Worm (Caenorhabditis elegans) whole organism, young adult: ENCODE results near the gene efk-1.

ENCODE experiments used
- B0019.2 ChIP-seq: fragments of 200-800 bp; sonication (Bioruptor generic); conservative IDR thresholded peaks from 2 replicates; pipeline ENCODE4 v1.3.6; 2022; ENCODE audit warnings: missing genetic modification reagents, missing genetic modification characterization, missing compliant biosample characterization
- B0336.3 ChIP-seq: fragments of 200-800 bp; sonication (Bioruptor generic); IDR thresholded peaks from 2 replicates; pipeline ENCODE4 v1.3.6; 2022; ENCODE audit warnings: missing genetic modification characterization, missing compliant biosample characterization
- C17E4.6 ChIP-seq: fragments of 200-800 bp; sonication (Bioruptor generic); IDR thresholded peaks from 2 replicates; pipeline ENCODE4 v1.3.6; 2022; ENCODE audit warnings: missing genetic modification reagents, missing genetic modification characterization, missing compliant biosample characterization
- D2030.7 ChIP-seq: fragments of 200-800 bp; sonication (Bioruptor generic); IDR thresholded peaks from 2 replicates; pipeline ENCODE4 v1.3.6; 2022; ENCODE audit warnings: missing genetic modification reagents, missing genetic modification characterization, missing compliant biosample characterization
- F22D6.2 ChIP-seq: sonication (generic microtip); optimal IDR thresholded peaks from 2 replicates; lab custom pipeline; 2016; ENCODE audit warnings: mild to moderate bottlenecking, missing genetic modification characterization, missing compliant biosample characterization
- F23B12.7 ChIP-seq: sonication (generic microtip); optimal IDR thresholded peaks from 2 replicates; lab custom pipeline; 2017; ENCODE audit warnings: missing genetic modification characterization, mild to moderate bottlenecking, missing compliant biosample characterization, antibody characterized with exemption, moderate library complexity; ENCODE audit not compliant: insufficient read depth
- F33H1.4 ChIP-seq: fragments of 200-800 bp; sonication (Bioruptor generic); IDR thresholded peaks from 2 replicates; pipeline ENCODE4 v1.3.6; 2022; ENCODE audit warnings: missing genetic modification reagents, missing genetic modification characterization, missing compliant biosample characterization
- F57A8.1 ChIP-seq: fragments of 200-800 bp; sonication (Bioruptor generic); optimal IDR thresholded peaks from 2 replicates; lab custom pipeline; 2018; ENCODE audit warnings: mild to moderate bottlenecking, missing genetic modification characterization, moderate library complexity, missing compliant biosample characterization
- K12H6.12 ChIP-seq: fragments of 200-800 bp; sonication (Bioruptor generic); optimal IDR thresholded peaks from 2 replicates; lab custom pipeline; 2018; ENCODE audit warnings: mild to moderate bottlenecking, missing genetic modification characterization, missing compliant biosample characterization
- Y53F4B.3 ChIP-seq: fragments of 200-800 bp; sonication (Bioruptor generic); IDR thresholded peaks from 2 replicates; pipeline ENCODE4 v1.3.6; 2022; ENCODE audit warnings: missing genetic modification reagents, missing genetic modification characterization, missing compliant biosample characterization
- ama-1 ChIP-seq, 3 experiments: fragments of 150-350 bp in 1 of 3; sonication (generic microtip) in 2 of 3; optimal IDR thresholded peaks; 2 replicates each; lab custom pipeline; 2014 to 2018; ENCODE audit warnings: missing biosample characterization in 2 of 3, missing genetic modification characterization in 2 of 3, missing genetic modification reagents in 2 of 3
- aptf-3 ChIP-seq: fragments of 200-800 bp; sonication (Bioruptor generic); IDR thresholded peaks from 2 replicates; pipeline ENCODE4 v1.3.6; 2022; ENCODE audit warnings: missing genetic modification characterization, missing compliant biosample characterization
- atf-7 ChIP-seq: sonication (generic microtip); optimal IDR thresholded peaks from 2 replicates; lab custom pipeline; 2017; ENCODE audit warnings: mild to moderate bottlenecking, missing genetic modification characterization, missing compliant biosample characterization
- athp-1 ChIP-seq: sonication (generic microtip); optimal IDR thresholded peaks from 2 replicates; lab custom pipeline; 2017; ENCODE audit warnings: mild to moderate bottlenecking, missing genetic modification characterization, missing compliant biosample characterization
- attf-3 ChIP-seq: fragments of 200-800 bp; sonication (Bioruptor generic); conservative IDR thresholded peaks from 2 replicates; pipeline ENCODE4 v1.3.6; 2022; ENCODE audit warnings: missing genetic modification reagents, missing genetic modification characterization, missing compliant biosample characterization
- ceh-100 ChIP-seq: fragments of 200-800 bp; sonication (Bioruptor generic); IDR thresholded peaks from 2 replicates; pipeline ENCODE4 v1.3.6; 2022; ENCODE audit warnings: missing genetic modification reagents, missing genetic modification characterization, missing compliant biosample characterization
- ceh-79 ChIP-seq: sonication (generic microtip); optimal IDR thresholded peaks from 2 replicates; lab custom pipeline; 2017; ENCODE audit warnings: mild to moderate bottlenecking, missing genetic modification characterization, missing compliant biosample characterization
- ceh-91 ChIP-seq: fragments of 200-800 bp; sonication (Bioruptor generic); IDR thresholded peaks from 2 replicates; pipeline ENCODE4 v1.3.6; 2022; ENCODE audit warnings: missing genetic modification reagents, missing genetic modification characterization, missing compliant biosample characterization
- die-1 ChIP-seq: sonication (generic microtip); optimal IDR thresholded peaks from 2 replicates; lab custom pipeline; 2016; ENCODE audit warnings: missing genotype, mild to moderate bottlenecking, missing genetic modification characterization, missing compliant biosample characterization
- efl-1 ChIP-seq: fragments of 150-350 bp; optimal IDR thresholded peaks from 2 replicates; lab custom pipeline; 2014; ENCODE audit warnings: missing biosample characterization, missing genetic modification reagents, missing genetic modification characterization
- egl-18 ChIP-seq: fragments of 200-800 bp; sonication (Bioruptor generic); IDR thresholded peaks from 2 replicates; pipeline ENCODE4 v1.3.6; 2022; ENCODE audit warnings: missing genetic modification reagents, missing genetic modification characterization, missing compliant biosample characterization
- egrh-3 ChIP-seq: fragments of 200-800 bp; sonication (Bioruptor generic); IDR thresholded peaks from 2 replicates; pipeline ENCODE4 v1.3.6; 2022; ENCODE audit warnings: missing genetic modification reagents, missing genetic modification characterization, missing compliant biosample characterization
- ets-4 ChIP-seq: fragments of 200-800 bp; sonication (Bioruptor generic); optimal IDR thresholded peaks from 2 replicates; lab custom pipeline; 2018; ENCODE audit warnings: mild to moderate bottlenecking, missing genetic modification characterization, missing compliant biosample characterization
- him-1 ChIP-seq: sonication (generic microtip); optimal IDR thresholded peaks from 2 replicates; lab custom pipeline; 2016; ENCODE audit warnings: missing genotype, missing genetic modification reagents, missing genetic modification characterization, missing compliant biosample characterization
- hlh-12 ChIP-seq: sonication (generic microtip); optimal IDR thresholded peaks from 2 replicates; lab custom pipeline; 2016; ENCODE audit warnings: missing genetic modification characterization, missing compliant biosample characterization
- hmg-20 ChIP-seq: fragments of 200-800 bp; sonication (Bioruptor generic); IDR thresholded peaks from 2 replicates; pipeline ENCODE4 v1.3.6; 2022; ENCODE audit warnings: missing genetic modification reagents, missing genetic modification characterization, missing compliant biosample characterization
- hrde-1 ChIP-seq: sonication (generic microtip); optimal IDR thresholded peaks from 2 replicates; lab custom pipeline; 2016; ENCODE audit warnings: missing genetic modification characterization, mild to moderate bottlenecking, missing compliant biosample characterization, moderate library complexity, missing genotype, missing genetic modification reagents, borderline replicate concordance
- lsl-1 ChIP-seq: fragments of 200-800 bp; sonication (Bioruptor generic); optimal IDR thresholded peaks from 2 replicates; lab custom pipeline; 2018; ENCODE audit warnings: mild to moderate bottlenecking, missing genetic modification characterization, moderate library complexity, missing compliant biosample characterization
- madf-3 ChIP-seq: fragments of 200-800 bp; sonication (Bioruptor generic); IDR thresholded peaks from 2 replicates; pipeline ENCODE4 v1.3.6; 2022; ENCODE audit warnings: missing genetic modification reagents, missing genetic modification characterization, missing compliant biosample characterization
- mel-28 ChIP-seq: sonication (generic microtip); optimal IDR thresholded peaks from 2 replicates; lab custom pipeline; 2016; ENCODE audit warnings: borderline replicate concordance, mild to moderate bottlenecking, missing genetic modification characterization, missing compliant biosample characterization
- nfya-1 ChIP-seq: sonication (generic microtip); optimal IDR thresholded peaks from 2 replicates; lab custom pipeline; 2017; ENCODE audit warnings: antibody characterized with exemption, missing compliant biosample characterization, missing genetic modification characterization, borderline replicate concordance; ENCODE audit not compliant: insufficient read depth
- nhr-120 ChIP-seq: fragments of 200-800 bp; sonication (Bioruptor generic); IDR thresholded peaks from 2 replicates; pipeline ENCODE4 v1.3.6; 2022; ENCODE audit warnings: missing genetic modification characterization, missing compliant biosample characterization
- nhr-80 ChIP-seq: sonication (generic microtip); optimal IDR thresholded peaks from 2 replicates; lab custom pipeline; 2016; ENCODE audit warnings: missing genetic modification characterization, missing compliant biosample characterization
- pbrm-1 ChIP-seq: fragments of 200-800 bp; sonication (Bioruptor generic); IDR thresholded peaks from 2 replicates; pipeline ENCODE4 v1.3.6; 2022; ENCODE audit warnings: missing genetic modification reagents, missing genetic modification characterization, missing compliant biosample characterization
- rcor-1 ChIP-seq: fragments of 200-800 bp; sonication (Bioruptor generic); IDR thresholded peaks from 2 replicates; pipeline ENCODE4 v1.3.6; 2022; ENCODE audit warnings: missing genetic modification reagents, missing genetic modification characterization, missing compliant biosample characterization
- repo-1 ChIP-seq: sonication (generic microtip); optimal IDR thresholded peaks from 2 replicates; lab custom pipeline; 2017; ENCODE audit warnings: mild to moderate bottlenecking, missing genetic modification characterization, missing compliant biosample characterization
- sdz-38 ChIP-seq: sonication (generic microtip); optimal IDR thresholded peaks from 2 replicates; lab custom pipeline; 2016; ENCODE audit warnings: missing genotype, missing genetic modification characterization, missing compliant biosample characterization
- snpc-4 ChIP-seq, 5 experiments: fragments of 150-350 bp in 1 of 5; sonication (generic microtip) in 4 of 5; optimal IDR thresholded peaks; 2 replicates each; lab custom pipeline; 2014 to 2018; ENCODE audit warnings: missing genetic modification characterization in 5 of 5, missing biosample characterization in 3 of 5, antibody characterized with exemption in 2 of 5, mild to moderate bottlenecking in 2 of 5, missing compliant biosample characterization in 2 of 5, missing genotype in 2 of 5, moderate library complexity in 2 of 5, missing genetic modification reagents in 1 of 5
- sptf-2 ChIP-seq: fragments of 200-800 bp; sonication (Bioruptor generic); optimal IDR thresholded peaks from 2 replicates; lab custom pipeline; 2018; ENCODE audit warnings: mild to moderate bottlenecking, missing genetic modification characterization, missing compliant biosample characterization
- tbp1 ChIP-seq: fragments of 200-800 bp; sonication (Bioruptor generic); optimal IDR thresholded peaks from 2 replicates; lab custom pipeline; 2018; ENCODE audit warnings: mild to moderate bottlenecking, missing genetic modification characterization, missing compliant biosample characterization
- tlf-1 ChIP-seq: fragments of 200-800 bp; sonication (Bioruptor generic); optimal IDR thresholded peaks from 2 replicates; lab custom pipeline; 2018; ENCODE audit warnings: mild to moderate bottlenecking, missing genetic modification characterization, missing compliant biosample characterization
- unc-130 ChIP-seq: sonication (generic microtip); optimal IDR thresholded peaks from 2 replicates; lab custom pipeline; 2016; ENCODE audit warnings: missing genetic modification reagents, missing genetic modification characterization, missing compliant biosample characterization
- xnd-1 ChIP-seq: sonication (generic microtip); optimal IDR thresholded peaks from 2 replicates; lab custom pipeline; 2016; ENCODE audit warnings: missing genotype, missing genetic modification reagents, missing genetic modification characterization, missing compliant biosample characterization
- zim-3 ChIP-seq: sonication (generic microtip); optimal IDR thresholded peaks from 2 replicates; lab custom pipeline; 2017; ENCODE audit warnings: mild to moderate bottlenecking, missing genetic modification characterization, moderate library complexity, missing compliant biosample characterization
- ztf-18 ChIP-seq: sonication (generic microtip); optimal IDR thresholded peaks from 2 replicates; lab custom pipeline; 2016; ENCODE audit warnings: missing genotype, mild to moderate bottlenecking, missing genetic modification characterization, missing compliant biosample characterization
- ztf-22 ChIP-seq: fragments of 200-800 bp; sonication (Bioruptor generic); optimal IDR thresholded peaks from 2 replicates; lab custom pipeline; 2018; ENCODE audit warnings: mild to moderate bottlenecking, missing genetic modification characterization, moderate library complexity, missing compliant biosample characterization

efk-1 gene

DNA sequence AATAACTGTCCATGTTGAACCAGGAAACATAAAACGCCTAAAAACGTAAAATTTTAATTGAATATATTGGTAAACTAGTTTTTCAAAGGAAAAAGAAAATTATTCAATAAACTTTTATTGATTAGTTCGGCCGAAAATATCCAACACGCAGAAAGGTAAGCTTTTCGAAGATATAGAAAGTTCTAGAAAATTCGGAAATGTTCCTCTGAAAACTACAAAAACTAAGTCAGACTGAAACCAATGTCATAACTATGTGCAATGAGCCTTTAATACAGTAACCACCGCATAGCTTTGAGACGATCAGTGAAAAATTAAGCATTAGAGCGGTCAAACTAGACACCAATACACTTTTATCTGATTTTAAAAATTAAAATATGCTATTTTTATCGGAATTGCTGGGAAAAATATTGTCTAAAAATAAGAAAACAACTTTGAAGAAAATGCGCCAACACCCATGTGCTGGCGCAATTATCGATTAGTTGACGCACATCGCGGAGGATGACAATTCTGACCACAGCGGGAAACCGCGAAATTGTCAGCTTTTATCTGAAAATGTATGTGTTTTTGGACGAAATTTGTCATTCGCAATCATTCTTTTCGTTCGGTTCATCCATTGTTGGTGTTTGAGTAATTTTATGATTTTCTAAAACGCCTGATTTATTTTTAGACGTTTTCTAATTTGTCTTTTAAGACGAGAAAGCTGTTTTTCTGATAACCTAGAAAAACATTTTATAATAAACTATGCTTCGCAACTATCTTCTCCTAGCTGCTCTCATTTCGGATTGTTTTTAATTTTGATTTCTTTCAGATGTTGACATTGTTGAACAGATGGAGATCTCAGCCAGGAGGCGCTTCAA lies 30.3 kb upstream of the efk-1 start, which contains the start of the genes C23G10.7 and rpn-2 (continued):
- TF ChIP-seq nhr-120 (GFP tag; lab: Robert Waterston, UW) (no peak), B0019.2 (GFP tag; lab: Robert Waterston, UW) (0 out of 2 replicates have a peak, but pooled peaks have one; percentile 29), B0336.3 (GFP tag; lab: Robert Waterston, UW) (peak; percentile 83; the same call in 1 of the 2 replicates), pbrm-1 (0 out of 2 replicates have a peak, but pooled peaks have one; percentile 46), D2030.7 (peak; percentile 71; the same call in 1 of the 2 replicates), zim-3 (tag; lab: Kevin White, UChicago) (no peak), hlh-12 (no peak), mel-28 (no peak), ceh-91 (GFP tag; lab: Robert Waterston, UW) (peak; percentile 60), unc-130 (peak; percentile 64), egl-18 (no peak), lsl-1 (GFP tag; lab: Kevin White, UChicago) (peak; percentile 94), ets-4 (GFP tag; lab: Kevin White, UChicago) (no peak), ztf-18 (tag; lab: Kevin White, UChicago) (peak; percentile 97), F33H1.4 (GFP tag; lab: Robert Waterston, UW) (peak; percentile 75), sptf-2 (GFP tag; lab: Kevin White, UChicago) (no peak), sdz-38 (tag; lab: Kevin White, UChicago) (no peak), die-1 (no peak), atf-7 (no peak), F23B12.7 (tag; lab: Kevin White, UChicago) (peak; percentile 46), him-1 (tag; lab: Kevin White, UChicago) (peak; percentile 46), F57A8.1 (no peak), nfya-1 (tag; lab: Kevin White, UChicago) (no peak), K12H6.12 (tag; lab: Kevin White, UChicago) (peak; percentile 28), xnd-1 (tag; lab: Kevin White, UChicago) (peak; percentile 87), ztf-22 (GFP tag; lab: Kevin White, UChicago) (no peak), F22D6.2 (tag; lab: Kevin White, UChicago) (no peak), attf-3 (GFP tag; lab: Robert Waterston, UW) (peak; percentile 47; the same call in 1 of the 2 replicates), snpc-4 (GFP tag; optimal IDR thresholded peaks at IDR 0.05; lab: Kevin White, UChicago) (peak; percentile 1), snpc-4 (tag; optimal IDR thresholded peaks at IDR 0.05; lab: Kevin White, UChicago) (peak in 1 of 4 experiments; percentile 60), rcor-1 (GFP tag; lab: Robert Waterston, UW) (no peak), hrde-1 (tag; lab: Kevin White, UChicago) (no peak), tlf-1 (peak; percentile 87), C17E4.6 (no peak), egrh-3 (GFP tag; lab: Robert Waterston, UW) (no peak), athp-1 (tag; lab: Kevin White, UChicago) (peak; percentile 41), madf-3 (GFP tag; lab: Robert Waterston, UW) (no peak), hmg-20 (GFP tag; lab: Robert Waterston, UW) (no peak), repo-1 (no peak), ama-1 (optimal IDR thresholded peaks at IDR 0.05; lab: Kevin White, UChicago) (no peak), ama-1 (GFP tag; optimal IDR thresholded peaks at IDR 0.05; lab: Kevin White, UChicago) (no peak), nhr-80 (tag; lab: Kevin White, UChicago) (peak; percentile 22), efl-1 (GFP tag; lab: Kevin White, UChicago) (peak; percentile 88), Y53F4B.3 (no peak), ceh-79 (tag; lab: Kevin White, UChicago) (no peak), ceh-100 (GFP tag; lab: Robert Waterston, UW) (no peak), tbp1 (GFP tag; lab: Kevin White, UChicago) (peak; percentile 42), aptf-3 (GFP tag; lab: Robert Waterston, UW) (no peak)
